Fruit fly (Drosophila melanogaster) whole organism, embryonic: ENCODE results near the gene RpS3.

Experiments
- Abd-B ChIP-seq: fragments of 200-800 bp; sonication (Bioruptor generic); optimal IDR thresholded peaks from 2 replicates; lab custom pipeline; 2018; ENCODE audit warnings: missing biosample characterization, mild to moderate bottlenecking, missing genetic modification characterization, moderate library complexity
- Atf-2 ChIP-seq: fragments of 200-800 bp; sonication (Bioruptor generic); optimal IDR thresholded peaks from 2 replicates; lab custom pipeline; 2016; ENCODE audit warnings: missing biosample characterization, missing genetic modification characterization
- CG10274 ChIP-seq: fragments of 200-800 bp; sonication (Bioruptor generic); optimal IDR thresholded peaks from 3 replicates; lab custom pipeline; 2017; ENCODE audit warnings: missing biosample characterization, mild to moderate bottlenecking, missing genetic modification characterization
- CG11696 ChIP-seq: fragments of 200-800 bp; sonication (Bioruptor generic); IDR thresholded peaks from 2 replicates; pipeline ENCODE4 v1.3.6; 2022; ENCODE audit warnings: missing biosample characterization, missing genetic modification characterization
- CG12769 ChIP-seq: fragments of 200-800 bp; sonication (Bioruptor generic); optimal IDR thresholded peaks from 2 replicates; lab custom pipeline; 2019; ENCODE audit warnings: missing biosample characterization, mild to moderate bottlenecking, missing genetic modification characterization, moderate library complexity
- CG13287 ChIP-seq: fragments of 200-800 bp; sonication (Bioruptor generic); IDR thresholded peaks from 2 replicates; pipeline ENCODE4 v1.3.6; 2022; ENCODE audit warnings: missing biosample characterization, missing genetic modification characterization; ENCODE audit not compliant: partially characterized antibody
- CG14441 ChIP-seq: fragments of 200-800 bp; sonication (Bioruptor generic); IDR thresholded peaks from 2 replicates; pipeline ENCODE4 v1.3.6; 2022; ENCODE audit warnings: missing biosample characterization, missing genetic modification characterization
- CG15011 ChIP-seq: fragments of 200-800 bp; sonication (Bioruptor generic); optimal IDR thresholded peaks from 3 replicates; lab custom pipeline; 2018; ENCODE audit warnings: missing biosample characterization, mild to moderate bottlenecking, missing genetic modification characterization
- CG1603 ChIP-seq: fragments of 200-800 bp; sonication (Bioruptor generic); optimal IDR thresholded peaks from 2 replicates; lab custom pipeline; 2019; ENCODE audit warnings: missing biosample characterization, mild to moderate bottlenecking, missing genetic modification characterization, moderate library complexity
- CG18476 ChIP-seq: fragments of 200-800 bp; sonication (Bioruptor generic); optimal IDR thresholded peaks from 2 replicates; lab custom pipeline; 2016; ENCODE audit warnings: missing biosample characterization, mild to moderate bottlenecking, missing genetic modification characterization
- CG18764 ChIP-seq: fragments of 200-800 bp; sonication (Bioruptor generic); optimal IDR thresholded peaks from 3 replicates; lab custom pipeline; 2016; ENCODE audit warnings: missing biosample characterization, missing genetic modification characterization
- CG2875 ChIP-seq: fragments of 200-800 bp; sonication (Bioruptor generic); optimal IDR thresholded peaks from 2 replicates; lab custom pipeline; 2017; ENCODE audit warnings: missing biosample characterization, mild to moderate bottlenecking, missing genetic modification characterization, missing genetic modification reagents
- CG6175 ChIP-seq: fragments of 200-800 bp; sonication (Bioruptor generic); IDR thresholded peaks from 3 replicates; pipeline ENCODE4 v1.3.6; 2022; ENCODE audit warnings: missing biosample characterization, missing genetic modification characterization
- CG6254 ChIP-seq: fragments of 200-800 bp; sonication (Bioruptor generic); optimal IDR thresholded peaks from 3 replicates; lab custom pipeline; 2017; ENCODE audit warnings: mild to moderate bottlenecking, missing biosample characterization, missing genetic modification reagents, missing genetic modification characterization
- CG6654 ChIP-seq: fragments of 200-800 bp; sonication (Bioruptor generic); optimal IDR thresholded peaks from 2 replicates; lab custom pipeline; 2017; ENCODE audit warnings: missing biosample characterization, mild to moderate bottlenecking, missing genetic modification characterization
- CG6689 ChIP-seq: fragments of 200-800 bp; sonication (Bioruptor generic); IDR thresholded peaks from 2 replicates; pipeline ENCODE4 v1.3.6; 2022; ENCODE audit warnings: missing biosample characterization, missing genetic modification characterization
- CG7786 ChIP-seq: fragments of 200-800 bp; sonication (Bioruptor generic); optimal IDR thresholded peaks from 2 replicates; lab custom pipeline; 2016; ENCODE audit warnings: missing biosample characterization, missing genetic modification characterization
- CG7928 ChIP-seq: fragments of 200-800 bp; sonication (Bioruptor generic); optimal IDR thresholded peaks from 2 replicates; lab custom pipeline; 2017; ENCODE audit warnings: missing biosample characterization, mild to moderate bottlenecking, missing genetic modification characterization
- CoRest ChIP-seq: fragments of 200-800 bp; sonication (Bioruptor generic); optimal IDR thresholded peaks from 3 replicates; lab custom pipeline; 2018; ENCODE audit warnings: missing biosample characterization, mild to moderate bottlenecking, missing genetic modification characterization, moderate library complexity
- Drgx ChIP-seq: fragments of 200-800 bp; sonication (Bioruptor generic); IDR thresholded peaks from 2 replicates; pipeline ENCODE4 v1.3.6; 2022; ENCODE audit warnings: missing biosample characterization, missing genetic modification characterization
- HHEX ChIP-seq: fragments of 200-800 bp; sonication (Bioruptor generic); optimal IDR thresholded peaks from 3 replicates; lab custom pipeline; 2017; ENCODE audit warnings: missing biosample characterization, mild to moderate bottlenecking, missing genetic modification characterization, missing genetic modification reagents
- Hsf ChIP-seq: fragments of 200-800 bp; sonication (Bioruptor generic); optimal IDR thresholded peaks from 3 replicates; lab custom pipeline; 2016; ENCODE audit warnings: missing biosample characterization, missing genetic modification characterization
- MBD-R2 ChIP-seq: fragments of 200-800 bp; sonication (Bioruptor generic); IDR thresholded peaks from 2 replicates; pipeline ENCODE4 v1.3.6; 2022; ENCODE audit warnings: missing biosample characterization, missing genetic modification characterization
- NFAT ChIP-seq: fragments of 200-800 bp; sonication (Bioruptor generic); IDR thresholded peaks from 2 replicates; pipeline ENCODE4 v1.3.6; 2022; ENCODE audit warnings: missing biosample characterization, missing genetic modification characterization
- NK7.1 ChIP-seq: fragments of 200-800 bp; sonication (Bioruptor generic); optimal IDR thresholded peaks from 3 replicates; lab custom pipeline; 2016; ENCODE audit warnings: missing biosample characterization, missing genetic modification characterization
- Nf-YB ChIP-seq: fragments of 200-800 bp; sonication (Bioruptor generic); optimal IDR thresholded peaks from 3 replicates; lab custom pipeline; 2019; ENCODE audit warnings: missing biosample characterization, mild to moderate bottlenecking, missing genetic modification characterization, moderate library complexity
- Pdp1 ChIP-seq, 2 experiments: fragments of 200-800 bp; sonication (Bioruptor generic); optimal IDR thresholded peaks; 3 replicates each; lab custom pipeline; 2016; ENCODE audit warnings: missing biosample characterization in 2 of 2, missing genetic modification characterization in 2 of 2, mild to moderate bottlenecking in 1 of 2, moderate library complexity in 1 of 2
- Rfx ChIP-seq: fragments of 200-800 bp; sonication (Bioruptor generic); IDR thresholded peaks from 2 replicates; pipeline ENCODE4 v1.3.6; 2022; ENCODE audit warnings: missing biosample characterization, missing genetic modification characterization
- Sry-δ ChIP-seq: fragments of 200-800 bp; sonication (Bioruptor generic); optimal IDR thresholded peaks from 2 replicates; lab custom pipeline; 2016; ENCODE audit warnings: missing biosample characterization, missing genetic modification characterization
- Ssrp ChIP-seq: fragments of 200-800 bp; sonication (Bioruptor generic); optimal IDR thresholded peaks from 2 replicates; lab custom pipeline; 2018; ENCODE audit warnings: missing biosample characterization, mild to moderate bottlenecking, missing genetic modification characterization, moderate library complexity
- Xbp1 ChIP-seq: fragments of 200-800 bp; sonication (Bioruptor generic); optimal IDR thresholded peaks from 3 replicates; lab custom pipeline; 2016; ENCODE audit warnings: missing biosample characterization, mild to moderate bottlenecking, missing genetic modification characterization
- bowl ChIP-seq: fragments of 200-800 bp; sonication (Bioruptor generic); IDR thresholded peaks from 2 replicates; pipeline ENCODE4 v1.3.6; 2022; ENCODE audit warnings: missing biosample characterization, missing genetic modification characterization
- br ChIP-seq: fragments of >200 bp; optimal IDR thresholded peaks from 2 replicates; lab custom pipeline; 2017
- chn ChIP-seq: fragments of 200-800 bp; sonication (Bioruptor generic); optimal IDR thresholded peaks from 2 replicates; lab custom pipeline; 2016; ENCODE audit warnings: missing biosample characterization, missing genetic modification characterization
- dati ChIP-seq: fragments of 200-800 bp; sonication (Bioruptor generic); IDR thresholded peaks from 2 replicates; pipeline ENCODE4 v1.3.6; 2022; ENCODE audit warnings: missing biosample characterization, missing genetic modification characterization
- dimm ChIP-seq: fragments of 200-800 bp; sonication (Bioruptor generic); IDR thresholded peaks from 2 replicates; pipeline ENCODE4 v1.3.6; 2022; ENCODE audit warnings: missing biosample characterization, missing genetic modification characterization
- gem ChIP-seq: fragments of 200-800 bp; sonication (Bioruptor generic); optimal IDR thresholded peaks from 2 replicates; lab custom pipeline; 2019; ENCODE audit warnings: missing biosample characterization, mild to moderate bottlenecking, missing genetic modification characterization, moderate library complexity
- ham ChIP-seq: fragments of 200-800 bp; sonication (Bioruptor generic); IDR thresholded peaks from 2 replicates; pipeline ENCODE4 v1.3.6; 2022; ENCODE audit warnings: missing biosample characterization, missing genetic modification characterization
- inv ChIP-seq: fragments of 200-800 bp; sonication (Bioruptor generic); IDR thresholded peaks from 2 replicates; pipeline ENCODE4 v1.3.6; 2022; ENCODE audit warnings: missing biosample characterization, missing genetic modification characterization; ENCODE audit not compliant: partially characterized antibody
- jumu ChIP-seq: fragments of 200-800 bp; sonication (Bioruptor generic); optimal IDR thresholded peaks from 3 replicates; lab custom pipeline; 2016; ENCODE audit warnings: missing biosample characterization, missing genetic modification characterization
- knrl ChIP-seq: fragments of 200-800 bp; sonication (Bioruptor generic); IDR thresholded peaks from 3 replicates; pipeline ENCODE4 v1.3.6; 2022; ENCODE audit warnings: missing biosample characterization, missing genetic modification characterization; ENCODE audit not compliant: partially characterized antibody
- lab ChIP-seq: fragments of 200-800 bp; sonication (Bioruptor generic); optimal IDR thresholded peaks from 3 replicates; lab custom pipeline; 2017; ENCODE audit warnings: missing biosample characterization, missing genetic modification characterization, mild to moderate bottlenecking, moderate library complexity, missing genetic modification reagents
- lbe ChIP-seq: fragments of 200-800 bp; sonication (Bioruptor generic); optimal IDR thresholded peaks from 2 replicates; lab custom pipeline; 2016; ENCODE audit warnings: missing biosample characterization, mild to moderate bottlenecking, missing genetic modification characterization
- mirr ChIP-seq: fragments of 200-800 bp; sonication (Bioruptor generic); optimal IDR thresholded peaks from 3 replicates; lab custom pipeline; 2018; ENCODE audit warnings: missing biosample characterization, mild to moderate bottlenecking, missing genetic modification characterization
- nom ChIP-seq: fragments of 200-800 bp; sonication (Bioruptor generic); optimal IDR thresholded peaks from 2 replicates; lab custom pipeline; 2017; ENCODE audit warnings: missing biosample characterization, missing genetic modification characterization, mild to moderate bottlenecking, moderate library complexity, missing genetic modification reagents
- slbo ChIP-seq: fragments of 200-800 bp; sonication (Bioruptor generic); IDR thresholded peaks from 2 replicates; pipeline ENCODE4 v1.3.6; 2022; ENCODE audit warnings: missing biosample characterization, missing genetic modification characterization
- tio ChIP-seq: fragments of 200-800 bp; sonication (Bioruptor generic); optimal IDR thresholded peaks from 2 replicates; lab custom pipeline; 2017; ENCODE audit warnings: missing biosample characterization, missing genetic modification characterization, inconsistent platforms
- ttk ChIP-seq: fragments of 200-800 bp; sonication (Bioruptor generic); IDR thresholded peaks from 2 replicates; pipeline ENCODE4 v2.1.2; 2022; ENCODE audit warnings: missing biosample characterization, missing genetic modification characterization
- z ChIP-seq: fragments of 200-800 bp; sonication (Bioruptor generic); IDR thresholded peaks from 3 replicates; pipeline ENCODE4 v1.3.6; 2022; ENCODE audit warnings: missing biosample characterization, missing genetic modification characterization
- zfh2 ChIP-seq: fragments of 200-800 bp; sonication (Bioruptor generic); optimal IDR thresholded peaks from 2 replicates; lab custom pipeline; 2016; ENCODE audit warnings: missing biosample characterization, missing genetic modification characterization

RpS3 gene

DNA sequence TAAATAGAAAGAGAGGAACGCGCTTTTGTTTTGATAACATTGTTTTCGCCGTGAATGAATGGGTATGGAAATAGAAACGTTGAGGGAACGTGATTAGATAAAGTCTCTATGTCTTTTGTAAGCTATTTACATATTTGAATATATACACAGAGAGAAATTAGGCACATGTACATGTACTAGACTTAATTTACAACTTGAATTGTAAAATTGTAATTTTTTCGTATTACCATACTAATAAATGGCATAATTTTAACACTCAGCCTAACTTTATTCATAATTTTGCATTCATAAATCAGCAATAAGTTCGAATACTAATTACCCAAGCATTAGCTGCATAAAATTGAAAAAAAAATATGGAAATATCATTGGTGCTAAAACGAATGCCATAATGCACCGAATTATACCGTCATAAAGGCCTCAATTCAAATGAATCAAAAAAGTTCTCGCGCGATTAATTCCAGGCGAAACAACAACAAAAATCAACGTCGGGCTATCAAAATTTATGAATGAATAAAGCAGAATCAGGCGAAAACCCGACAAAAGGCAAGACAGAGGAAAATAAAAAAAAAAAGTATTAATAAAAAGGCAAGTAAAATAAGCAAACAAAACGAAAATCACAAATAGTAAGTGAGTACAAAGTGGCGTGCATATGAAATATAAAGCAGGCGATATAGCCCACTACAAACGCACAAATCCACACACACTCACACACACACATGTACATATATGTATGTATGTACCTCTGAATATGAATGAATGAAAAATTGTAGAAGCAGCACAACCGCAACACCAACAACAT, 25.9 kb upstream of the RpS3 start (continued):
- no peak for TF ChIP-seq dimm (GFP tag; lab: Robert Waterston, UW)
- no peak for TF ChIP-seq mirr (GFP tag; lab: Kevin White, UChicago)
- no peak for TF ChIP-seq NFAT (GFP tag; lab: Robert Waterston, UW)
- TF ChIP-seq CG11696 (GFP tag; lab: Robert Waterston, UW): no peak
- TF ChIP-seq knrl (GFP tag; lab: Robert Waterston, UW): no peak
- TF ChIP-seq NK7.1 (GFP tag; lab: Kevin White, UChicago): no peak
- TF ChIP-seq CG15011: peak; percentile 43
- peak; percentile 56 for TF ChIP-seq Ssrp (tag; lab: Kevin White, UChicago)
- no peak for TF ChIP-seq MBD-R2
- TF ChIP-seq CG6254 (GFP tag; lab: Kevin White, UChicago): peak; percentile 28
- TF ChIP-seq Rfx (GFP tag; lab: Robert Waterston, UW): peak; percentile 36
- TF ChIP-seq CG13287 (GFP tag; lab: Robert Waterston, UW): no peak
- TF ChIP-seq ham: no peak
- TF ChIP-seq br: no peak
- peak; percentile 63 for TF ChIP-seq CG12769 (tag; lab: Kevin White, UChicago)
- peak; percentile 38 for TF ChIP-seq Nf-YB (GFP tag; lab: Kevin White, UChicago)
- TF ChIP-seq gem (tag; lab: Kevin White, UChicago): peak; percentile 78
- TF ChIP-seq nom (GFP tag; lab: Kevin White, UChicago): peak; percentile 43
- TF ChIP-seq Hsf (GFP tag; lab: Kevin White, UChicago): no peak
- no peak for TF ChIP-seq z (GFP tag; lab: Robert Waterston, UW)
- peak; percentile 30 for TF ChIP-seq CG6654 (GFP tag; lab: Kevin White, UChicago)
- peak; percentile 56 for TF ChIP-seq CG6689 (GFP tag; lab: Robert Waterston, UW)
- TF ChIP-seq lbe: no peak
- TF ChIP-seq CG18764 (GFP tag; lab: Kevin White, UChicago): no peak
- TF ChIP-seq Drgx (GFP tag; lab: Robert Waterston, UW): no peak
- TF ChIP-seq zfh2 (GFP tag; lab: Kevin White, UChicago): no peak
- no peak for TF ChIP-seq inv
- no peak for TF ChIP-seq dati (GFP tag; lab: Robert Waterston, UW)
- TF ChIP-seq CG1603 (tag; lab: Kevin White, UChicago): peak; percentile 59
- TF ChIP-seq Xbp1: peak; percentile 50
- no peak for TF ChIP-seq CG6175 (GFP tag; lab: Robert Waterston, UW)
- no peak for TF ChIP-seq ttk
- TF ChIP-seq jumu: no peak
- peak; percentile 11 for TF ChIP-seq Sry-δ (GFP tag; lab: Kevin White, UChicago)
- peak; percentile 76 for TF ChIP-seq CoRest (tag; lab: Kevin White, UChicago)
- TF ChIP-seq chn (GFP tag; lab: Kevin White, UChicago): no peak
- peak; percentile 18 for TF ChIP-seq Atf-2 (GFP tag; lab: Kevin White, UChicago)
- TF ChIP-seq CG7928 (GFP tag; lab: Kevin White, UChicago): no peak
- peak; percentile 46 for TF ChIP-seq slbo (GFP tag; lab: Robert Waterston, UW)
- TF ChIP-seq Abd-B (GFP tag; lab: Kevin White, UChicago): peak; percentile 29
- TF ChIP-seq tio (GFP tag; lab: Kevin White, UChicago): peak; percentile 51
- TF ChIP-seq HHEX (GFP tag; lab: Kevin White, UChicago): no peak
- no peak for TF ChIP-seq CG18476 (GFP tag; lab: Kevin White, UChicago)
- TF ChIP-seq CG14441 (GFP tag; lab: Robert Waterston, UW): no peak
- TF ChIP-seq CG7786 (GFP tag; lab: Kevin White, UChicago): no peak
- no peak for TF ChIP-seq bowl (GFP tag; lab: Robert Waterston, UW)
- peak; percentile 72 for TF ChIP-seq CG2875 (GFP tag; lab: Kevin White, UChicago)
- peak; percentile 72 for TF ChIP-seq lab (GFP tag; lab: Kevin White, UChicago)
- TF ChIP-seq CG10274 (GFP tag; lab: Kevin White, UChicago): no peak
- TF ChIP-seq Pdp1 (GFP tag; optimal IDR thresholded peaks at IDR 0.05; lab: Kevin White, UChicago): peak; percentile 49 to 56
